Worm (Caenorhabditis elegans) whole organism, L4/young adult: ENCODE measurements around the gene C14B1.2.

Experiments
- dao-5 ChIP-seq: sonication (generic microtip); optimal IDR thresholded peaks from 2 replicates; lab custom pipeline; 2016; ENCODE audit warnings: missing genotype, missing genetic modification characterization, moderate library complexity, missing compliant biosample characterization
- him-1 ChIP-seq: sonication (generic microtip); optimal IDR thresholded peaks from 2 replicates; lab custom pipeline; 2016; ENCODE audit warnings: missing genotype, missing genetic modification reagents, missing genetic modification characterization, missing compliant biosample characterization

- TF ChIP-seq him-1 (tag; lab: Kevin White, UChicago) (no peak), dao-5 (no peak)
Observed at ce11 chrIII:3723726-3724125, 21.7 kb downstream of the C14B1.2 start.
